Worm (Caenorhabditis elegans) whole organism, L1 larva: ENCODE data around the gene npr-9.

Source experiments
- C04F5.9 ChIP-seq: sonication (generic microtip); optimal IDR thresholded peaks from 2 replicates; lab custom pipeline; 2016; ENCODE audit warnings: missing genetic modification characterization, missing compliant biosample characterization
- Y116A8C.19 ChIP-seq: sonication (generic microtip); optimal IDR thresholded peaks from 2 replicates; lab custom pipeline; 2016; ENCODE audit warnings: missing compliant biosample characterization, missing genetic modification characterization, borderline replicate concordance
- jun-1 ChIP-seq: fragments of 150-350 bp; optimal IDR thresholded peaks from 2 replicates; lab custom pipeline; 2014; ENCODE audit warnings: missing biosample characterization, missing genetic modification reagents, missing genetic modification characterization
- lin-13 ChIP-seq: fragments of 150-350 bp; optimal IDR thresholded peaks from 2 replicates; lab custom pipeline; 2014; ENCODE audit warnings: missing biosample characterization, missing genetic modification reagents, missing genetic modification characterization
- lsy-2 ChIP-seq, 2 experiments: fragments of 150-350 bp; optimal IDR thresholded peaks; 2 replicates each; lab custom pipeline; 2014; ENCODE audit warnings: missing biosample characterization in 2 of 2, missing genetic modification characterization in 2 of 2
- mep-1 ChIP-seq: fragments of 150-350 bp; optimal IDR thresholded peaks from 2 replicates; lab custom pipeline; 2014; ENCODE audit warnings: missing biosample characterization, missing genetic modification characterization
- pqm-1 ChIP-seq: sonication (generic microtip); optimal IDR thresholded peaks from 3 replicates; lab custom pipeline; 2017; ENCODE audit warnings: missing biosample characterization, missing genetic modification characterization
- snpc-4 ChIP-seq: fragments of 150-350 bp; optimal IDR thresholded peaks from 2 replicates; lab custom pipeline; 2014; ENCODE audit warnings: missing biosample characterization, missing genetic modification characterization
- snu-23 ChIP-seq: sonication (generic microtip); optimal IDR thresholded peaks from 2 replicates; lab custom pipeline; 2016; ENCODE audit warnings: missing genetic modification characterization, missing compliant biosample characterization
- tlp-1 ChIP-seq: fragments of 150-350 bp; optimal IDR thresholded peaks from 2 replicates; lab custom pipeline; 2014; ENCODE audit warnings: missing biosample characterization, missing genetic modification characterization
- unc-86 ChIP-seq: sonication (generic microtip); optimal IDR thresholded peaks from 2 replicates; lab custom pipeline; 2016; ENCODE audit warnings: missing genetic modification characterization, missing compliant biosample characterization
- zip-4 ChIP-seq: fragments of 200-800 bp; sonication (Bioruptor generic); optimal IDR thresholded peaks from 2 replicates; lab custom pipeline; 2018; ENCODE audit warnings: mild to moderate bottlenecking, missing genetic modification characterization, moderate library complexity, missing compliant biosample characterization
- ztf-11 ChIP-seq, 2 experiments: sonication (generic microtip); optimal IDR thresholded peaks; 2 replicates each; lab custom pipeline; 2016 to 2017; ENCODE audit warnings: missing genetic modification characterization in 2 of 2, missing biosample characterization in 1 of 2, missing compliant biosample characterization in 1 of 2
- ztf-4 ChIP-seq: fragments of 150-350 bp; optimal IDR thresholded peaks from 2 replicates; lab custom pipeline; 2014; ENCODE audit warnings: missing biosample characterization, missing genetic modification characterization

DNA sequence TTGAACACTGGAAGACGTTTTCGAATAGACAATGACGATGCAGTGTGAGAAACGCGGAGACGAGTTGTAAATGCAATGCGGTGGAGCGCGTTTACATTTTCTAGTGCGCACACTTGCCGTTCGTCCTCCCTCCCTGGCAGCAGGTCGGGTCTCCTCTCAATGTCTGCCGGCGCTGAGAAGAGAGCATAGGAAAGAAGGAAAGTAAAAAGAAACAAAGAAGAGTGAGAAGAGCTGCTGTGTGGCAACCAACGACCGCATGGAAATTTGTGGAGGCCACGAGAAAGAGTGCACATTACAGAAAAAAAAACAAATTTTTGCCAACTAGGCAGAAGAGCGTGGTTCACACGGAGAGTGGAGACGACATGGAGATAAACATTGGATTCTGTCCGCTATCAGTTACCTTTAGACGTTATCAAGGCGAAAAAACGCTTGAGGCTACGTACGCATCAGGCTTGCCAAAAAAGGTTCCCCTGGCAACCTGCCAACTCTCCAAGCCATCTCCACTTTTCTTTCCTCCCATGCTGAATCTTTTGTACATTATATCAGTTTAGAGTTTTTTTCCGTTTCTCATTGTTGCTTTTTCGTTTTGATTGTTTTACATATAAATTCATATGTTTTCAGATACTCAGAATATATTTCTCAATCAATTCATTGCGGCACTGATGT lies 29.7 kb upstream of the npr-9 start, which contains the start of the genes snrp-40.1 and F08G12.3:
- TF ChIP-seq unc-86 (tag; lab: Kevin White, UChicago) (peak; percentile 63), ztf-4 (tag; lab: Kevin White, UChicago) (peak; percentile 33), lin-13 (GFP tag; lab: Kevin White, UChicago) (peak; percentile 75), mep-1 (tag; lab: Kevin White, UChicago) (peak; percentile 87), zip-4 (GFP tag; lab: Kevin White, UChicago) (no peak), tlp-1 (tag; lab: Kevin White, UChicago) (no peak), C04F5.9 (tag; lab: Kevin White, UChicago) (no peak), ztf-11 (tag; optimal IDR thresholded peaks at IDR 0.05; lab: Kevin White, UChicago) (peak in 1 of 2 experiments; percentile 60), Y116A8C.19 (tag; lab: Kevin White, UChicago) (no peak), pqm-1 (no peak), lsy-2 (tag; optimal IDR thresholded peaks at IDR 0.05; lab: Kevin White, UChicago) (peak; percentile 46 to 84), jun-1 (tag; lab: Kevin White, UChicago) (peak; percentile 65), snu-23 (GFP tag; lab: Kevin White, UChicago) (peak; percentile 86), snpc-4 (peak; percentile 63)
